Worm (Caenorhabditis elegans) whole organism, early embryonic: Measurements from ENCODE around the gene C18C4.7.

Experiments
- flt-1 ChIP-seq: fragments of 200-800 bp; sonication (Bioruptor generic); IDR thresholded peaks from 2 replicates; pipeline ENCODE4 v1.3.6; 2022; ENCODE audit warnings: missing genetic modification characterization, missing compliant biosample characterization
- hmg-4 ChIP-seq: fragments of 200-800 bp; sonication (Bioruptor generic); optimal IDR thresholded peaks from 2 replicates; lab custom pipeline; 2018; ENCODE audit warnings: mild to moderate bottlenecking, missing genetic modification characterization, missing compliant biosample characterization

- TF ChIP-seq hmg-4 (GFP tag; lab: Kevin White, UChicago) (no peak), flt-1 (no peak)
Measured at ce11 chrV:5587955-5588354, 20.9 kb upstream of the C18C4.7 start.
